Fruit fly (Drosophila melanogaster) whole organism, embryonic: Measurements from ENCODE around the gene Cep135.

Source experiments
- CG10274 ChIP-seq: fragments of 200-800 bp; sonication (Bioruptor generic); optimal IDR thresholded peaks from 3 replicates; lab custom pipeline; 2017; ENCODE audit warnings: missing biosample characterization, mild to moderate bottlenecking, missing genetic modification characterization
- CG10462 ChIP-seq: fragments of 200-800 bp; sonication (Bioruptor generic); optimal IDR thresholded peaks from 2 replicates; lab custom pipeline; 2016; ENCODE audit warnings: missing biosample characterization, missing genetic modification characterization
- CG10565 ChIP-seq: fragments of 200-800 bp; sonication (Bioruptor generic); optimal IDR thresholded peaks from 3 replicates; lab custom pipeline; 2016; ENCODE audit warnings: missing biosample characterization, mild to moderate bottlenecking, missing genetic modification characterization
- CG11247 ChIP-seq: fragments of 200-800 bp; sonication (Bioruptor generic); IDR thresholded peaks from 2 replicates; pipeline ENCODE4 v1.3.6; 2022; ENCODE audit warnings: missing biosample characterization, missing genetic modification characterization
- CG13424 ChIP-seq: fragments of 200-800 bp; sonication (Bioruptor generic); optimal IDR thresholded peaks from 2 replicates; lab custom pipeline; 2019; ENCODE audit warnings: missing biosample characterization, mild to moderate bottlenecking, missing genetic modification characterization, moderate library complexity
- CG13624 ChIP-seq: fragments of 200-800 bp; sonication (Bioruptor generic); optimal IDR thresholded peaks from 2 replicates; lab custom pipeline; 2016; ENCODE audit warnings: missing biosample characterization, missing genetic modification characterization
- CG15011 ChIP-seq: fragments of 200-800 bp; sonication (Bioruptor generic); optimal IDR thresholded peaks from 3 replicates; lab custom pipeline; 2018; ENCODE audit warnings: missing biosample characterization, mild to moderate bottlenecking, missing genetic modification characterization
- CG1529 ChIP-seq: fragments of 200-800 bp; sonication (Bioruptor generic); optimal IDR thresholded peaks from 3 replicates; lab custom pipeline; 2018; ENCODE audit warnings: missing biosample characterization, missing genetic modification characterization
- CG15479 ChIP-seq: fragments of 200-800 bp; sonication (Bioruptor generic); optimal IDR thresholded peaks from 3 replicates; lab custom pipeline; 2019; ENCODE audit warnings: missing biosample characterization, mild to moderate bottlenecking, missing genetic modification characterization, moderate library complexity
- CG17359 ChIP-seq: fragments of 200-800 bp; sonication (Bioruptor generic); optimal IDR thresholded peaks from 3 replicates; lab custom pipeline; 2018; ENCODE audit warnings: missing biosample characterization, mild to moderate bottlenecking, missing genetic modification characterization, moderate library complexity
- CG18599 ChIP-seq: fragments of 200-800 bp; sonication (Bioruptor generic); optimal IDR thresholded peaks from 3 replicates; lab custom pipeline; 2017; ENCODE audit warnings: missing biosample characterization, missing genetic modification characterization, mild to moderate bottlenecking, moderate library complexity, missing genetic modification reagents
- CG31365 ChIP-seq: fragments of 200-800 bp; sonication (Bioruptor generic); optimal IDR thresholded peaks from 2 replicates; lab custom pipeline; 2018; ENCODE audit warnings: missing biosample characterization, mild to moderate bottlenecking, missing genetic modification characterization
- CG34422 ChIP-seq: fragments of 200-800 bp; sonication (Bioruptor generic); IDR thresholded peaks from 3 replicates; pipeline ENCODE4 v1.3.6; 2022; ENCODE audit warnings: missing biosample characterization, missing genetic modification characterization
- CG6654 ChIP-seq: fragments of 200-800 bp; sonication (Bioruptor generic); optimal IDR thresholded peaks from 2 replicates; lab custom pipeline; 2017; ENCODE audit warnings: missing biosample characterization, mild to moderate bottlenecking, missing genetic modification characterization
- CG6683 ChIP-seq: fragments of 200-800 bp; sonication (Bioruptor generic); optimal IDR thresholded peaks from 2 replicates; lab custom pipeline; 2017; ENCODE audit warnings: missing biosample characterization, mild to moderate bottlenecking, missing genetic modification characterization, missing genetic modification reagents
- CG8944 ChIP-seq: fragments of 200-800 bp; sonication (Bioruptor generic); optimal IDR thresholded peaks from 3 replicates; lab custom pipeline; 2016; ENCODE audit warnings: missing biosample characterization, missing genetic modification characterization
- CG9932 ChIP-seq: fragments of 200-800 bp; sonication (Bioruptor generic); IDR thresholded peaks from 2 replicates; pipeline ENCODE4 v1.3.6; 2022; ENCODE audit warnings: missing biosample characterization, missing genetic modification characterization
- Chrac-16 ChIP-seq: fragments of 200-800 bp; sonication (Bioruptor generic); optimal IDR thresholded peaks from 3 replicates; lab custom pipeline; 2016; ENCODE audit warnings: missing biosample characterization, missing genetic modification characterization
- D19A ChIP-seq: fragments of 200-800 bp; optimal IDR thresholded peaks from 3 replicates; lab custom pipeline; 2019; ENCODE audit warnings: missing biosample characterization, mild to moderate bottlenecking, missing genetic modification characterization, moderate library complexity
- Dfd ChIP-seq, 2 experiments: fragments of >200 bp; optimal IDR thresholded peaks; 2 replicates each; lab custom pipeline; 2017; ENCODE audit warnings: missing biosample characterization in 2 of 2, missing genetic modification characterization in 2 of 2
- Doc3 ChIP-seq: fragments of 200-800 bp; sonication (Bioruptor generic); IDR thresholded peaks from 3 replicates; pipeline ENCODE4 v1.3.6; 2022; ENCODE audit warnings: missing biosample characterization, missing genetic modification characterization; ENCODE audit not compliant: partially characterized antibody
- ERR ChIP-seq: fragments of 200-800 bp; sonication (Bioruptor generic); optimal IDR thresholded peaks from 2 replicates; lab custom pipeline; 2016; ENCODE audit warnings: missing biosample characterization, missing genetic modification characterization
- HLH54F ChIP-seq: fragments of 200-800 bp; sonication (Bioruptor generic); optimal IDR thresholded peaks from 3 replicates; lab custom pipeline; 2016; ENCODE audit warnings: missing biosample characterization, missing genetic modification characterization
- Jarid2 ChIP-seq: fragments of 200-800 bp; sonication (Bioruptor generic); optimal IDR thresholded peaks from 3 replicates; lab custom pipeline; 2017; ENCODE audit warnings: mild to moderate bottlenecking, missing biosample characterization, missing genetic modification reagents, missing genetic modification characterization
- Lhr ChIP-seq: fragments of 200-800 bp; sonication (Bioruptor generic); optimal IDR thresholded peaks from 3 replicates; lab custom pipeline; 2017; ENCODE audit warnings: mild to moderate bottlenecking, missing biosample characterization, missing genetic modification reagents, missing genetic modification characterization
- Lpt ChIP-seq: fragments of >200 bp; optimal IDR thresholded peaks from 2 replicates; lab custom pipeline; 2018; ENCODE audit warnings: missing biosample characterization, missing genetic modification characterization
- Med ChIP-seq: fragments of 200-800 bp; sonication (Bioruptor generic); peaks from one replicate; lab custom pipeline; 2016; ENCODE audit warnings: missing biosample characterization, missing genetic modification characterization, mild to moderate bottlenecking, inconsistent platforms, moderate library complexity
- Mes4 ChIP-seq: fragments of 200-800 bp; sonication (Bioruptor generic); optimal IDR thresholded peaks from 2 replicates; lab custom pipeline; 2016; ENCODE audit warnings: missing biosample characterization, missing genetic modification characterization
- NfI ChIP-seq: fragments of 200-800 bp; sonication (Bioruptor generic); optimal IDR thresholded peaks from 3 replicates; lab custom pipeline; 2018; ENCODE audit warnings: missing biosample characterization, mild to moderate bottlenecking, missing genetic modification characterization, moderate library complexity
- Oli ChIP-seq: fragments of 200-800 bp; sonication (Bioruptor generic); optimal IDR thresholded peaks from 2 replicates; lab custom pipeline; 2018; ENCODE audit warnings: missing biosample characterization, mild to moderate bottlenecking, missing genetic modification characterization, moderate library complexity
- Six4 ChIP-seq: fragments of 200-800 bp; sonication (Bioruptor generic); optimal IDR thresholded peaks from 2 replicates; lab custom pipeline; 2016; ENCODE audit warnings: missing biosample characterization, missing genetic modification characterization
- Trl ChIP-seq, 3 experiments: fragments of >200 bp in 2 of 3; fragments of 200-800 bp in 1 of 3; sonication (Bioruptor generic) in 1 of 3; optimal IDR thresholded peaks; 2 replicates in 1 of 3; 3 replicates in 2 of 3; lab custom pipeline; 2016 to 2017; ENCODE audit warnings: missing biosample characterization in 1 of 3, missing genetic modification characterization in 1 of 3
- bsh ChIP-seq, 2 experiments: fragments of 200-800 bp; sonication (Bioruptor generic); optimal IDR thresholded peaks; 2 replicates each; lab custom pipeline; 2017 to 2018; ENCODE audit warnings: mild to moderate bottlenecking in 2 of 2, missing biosample characterization in 2 of 2, missing genetic modification characterization in 2 of 2, moderate library complexity in 1 of 2
- crp ChIP-seq, 2 experiments: fragments of 200-800 bp; sonication (Bioruptor generic); optimal IDR thresholded peaks; 2 replicates in 1 of 2; 3 replicates in 1 of 2; lab custom pipeline; 2017; ENCODE audit warnings: missing biosample characterization in 2 of 2, missing genetic modification characterization in 2 of 2, mild to moderate bottlenecking in 1 of 2, moderate library complexity in 1 of 2
- en ChIP-seq: fragments of 200-800 bp; sonication (Bioruptor generic); optimal IDR thresholded peaks from 2 replicates; lab custom pipeline; 2016; ENCODE audit warnings: missing biosample characterization, missing genetic modification characterization
- eyg ChIP-seq: fragments of 200-800 bp; sonication (Bioruptor generic); optimal IDR thresholded peaks from 3 replicates; lab custom pipeline; 2016; ENCODE audit warnings: missing biosample characterization, missing genetic modification characterization
- gce ChIP-seq: fragments of 200-800 bp; sonication (Bioruptor generic); IDR thresholded peaks from 3 replicates; pipeline ENCODE4 v1.3.6; 2022; ENCODE audit warnings: missing biosample characterization, missing genetic modification characterization
- gsb-n ChIP-seq: fragments of 200-800 bp; sonication (Bioruptor generic); optimal IDR thresholded peaks from 3 replicates; lab custom pipeline; 2018; ENCODE audit warnings: missing biosample characterization, mild to moderate bottlenecking, missing genetic modification characterization
- her ChIP-seq: fragments of 200-800 bp; sonication (Bioruptor generic); optimal IDR thresholded peaks from 2 replicates; lab custom pipeline; 2016; ENCODE audit warnings: missing biosample characterization, missing genetic modification characterization
- lbe ChIP-seq: fragments of 200-800 bp; sonication (Bioruptor generic); optimal IDR thresholded peaks from 2 replicates; lab custom pipeline; 2016; ENCODE audit warnings: missing biosample characterization, mild to moderate bottlenecking, missing genetic modification characterization
- mld ChIP-seq: fragments of 200-800 bp; sonication (Bioruptor generic); IDR thresholded peaks from 3 replicates; pipeline ENCODE4 v1.3.6; 2022; ENCODE audit warnings: missing biosample characterization, missing genetic modification characterization; ENCODE audit not compliant: partially characterized antibody
- odd ChIP-seq: fragments of 200-800 bp; sonication (Bioruptor generic); optimal IDR thresholded peaks from 2 replicates; lab custom pipeline; 2017; ENCODE audit warnings: missing biosample characterization, mild to moderate bottlenecking, missing genetic modification characterization
- pan ChIP-seq, 4 experiments: fragments of >200 bp in 3 of 4; fragments of 200-800 bp in 1 of 4; sonication (Bioruptor generic) in 1 of 4; optimal IDR thresholded peaks in 3 of 4; IDR thresholded peaks in 1 of 4; 2 replicates each; pipeline versions ENCODE4 v1.3.6 to Lab custom; 2017 to 2022; ENCODE audit warnings: missing biosample characterization in 2 of 4, missing genetic modification characterization in 2 of 4, mixed read lengths in 1 of 4
- repo ChIP-seq: fragments of 200-800 bp; sonication (Bioruptor generic); optimal IDR thresholded peaks from 2 replicates; lab custom pipeline; 2016; ENCODE audit warnings: missing biosample characterization, missing genetic modification characterization
- rib ChIP-seq: fragments of 200-800 bp; sonication (Bioruptor generic); IDR thresholded peaks from 2 replicates; pipeline ENCODE4 v1.3.6; 2022; ENCODE audit warnings: missing biosample characterization, missing genetic modification characterization
- ssp ChIP-seq: fragments of 200-800 bp; sonication (Bioruptor generic); IDR thresholded peaks from 2 replicates; pipeline ENCODE4 v1.3.6; 2022; ENCODE audit warnings: missing biosample characterization, missing genetic modification characterization
- sug ChIP-seq: fragments of 200-800 bp; optimal IDR thresholded peaks from 2 replicates; lab custom pipeline; 2019; ENCODE audit warnings: missing biosample characterization, mild to moderate bottlenecking, missing genetic modification characterization, moderate library complexity
- tin ChIP-seq: fragments of 200-800 bp; sonication (Bioruptor generic); optimal IDR thresholded peaks from 3 replicates; lab custom pipeline; 2016; ENCODE audit warnings: missing biosample characterization, missing genetic modification characterization

The Cep135 gene

DNA sequence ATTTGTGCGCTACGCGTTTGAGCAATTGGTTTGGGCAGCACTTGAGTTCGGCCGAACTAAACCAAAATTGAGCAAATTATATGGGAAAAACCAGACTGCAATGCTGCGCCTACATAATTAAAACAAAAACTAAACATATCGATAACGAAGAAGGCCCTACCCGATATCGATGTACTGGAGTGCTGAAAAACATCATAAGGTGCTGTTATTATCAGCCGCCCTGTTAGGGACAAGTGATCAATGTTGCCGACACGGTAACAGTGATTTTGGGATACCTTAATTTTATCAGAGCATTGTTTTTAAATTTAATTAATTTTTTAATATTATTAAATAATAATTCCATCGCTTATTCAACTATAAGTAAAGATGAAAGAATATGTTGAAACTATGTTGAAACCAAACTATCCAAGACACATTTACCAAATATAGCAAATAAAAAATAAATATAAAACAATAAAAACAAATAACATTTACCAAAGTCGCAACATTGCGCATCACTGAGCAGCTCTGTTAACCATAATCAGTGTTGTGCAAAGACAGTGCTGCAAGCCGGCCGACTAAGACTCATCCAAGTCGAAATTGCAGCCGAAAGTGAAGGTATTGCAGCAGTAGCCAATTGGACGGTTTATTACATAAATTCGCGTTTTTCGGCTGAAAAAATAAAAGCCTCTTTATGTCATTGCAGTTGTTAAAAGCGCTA is 21.8 kb upstream of the Cep135 start, which contains the start of the genes sstn, Plp and GlyRS (continued):
- TF ChIP-seq CG11247 (no peak), D19A (tag; lab: Kevin White, UChicago) (peak; percentile 33), Doc3 (GFP tag; lab: Robert Waterston, UW) (no peak), CG15011 (GFP tag; lab: Kevin White, UChicago) (peak; percentile 10), lbe (peak; percentile 2), pan (optimal IDR thresholded peaks at IDR 0.05; lab: Kevin White, UChicago) (no peak), pan (GFP tag; optimal IDR thresholded peaks at IDR 0.05 in 1 of 2, IDR thresholded peaks at IDR 0.05 in 1 of 2) (no peak), CG34422 (GFP tag; lab: Robert Waterston, UW) (peak; percentile 41; the same call in 1 of the 3 replicates), CG18599 (GFP tag; lab: Kevin White, UChicago) (peak; percentile 59), CG17359 (no peak), ssp (GFP tag; lab: Robert Waterston, UW) (no peak), CG8944 (GFP tag; lab: Kevin White, UChicago) (no peak), CG6683 (no peak), odd (GFP tag; lab: Kevin White, UChicago) (no peak), CG10565 (GFP tag; lab: Kevin White, UChicago) (no peak), her (GFP tag; lab: Kevin White, UChicago) (no peak), Dfd (GFP tag; optimal IDR thresholded peaks at IDR 0.05; lab: Kevin White, UChicago) (no peak), en (GFP tag; lab: Kevin White, UChicago) (no peak), CG6654 (GFP tag; lab: Kevin White, UChicago) (no peak), Lpt (GFP tag; lab: Kevin White, UChicago) (no peak), Oli (tag; lab: Kevin White, UChicago) (peak; percentile 35), CG1529 (GFP tag; lab: Kevin White, UChicago) (peak; percentile 15), gsb-n (tag; lab: Kevin White, UChicago) (peak; percentile 38), Chrac-16 (peak; percentile 38), CG15479 (GFP tag; lab: Kevin White, UChicago) (peak; percentile 90), CG31365 (no peak), rib (no peak), Six4 (GFP tag; lab: Kevin White, UChicago) (no peak), Lhr (peak; percentile 1), CG10274 (no peak), bsh (GFP tag; optimal IDR thresholded peaks at IDR 0.05; lab: Kevin White, UChicago) (peak in 1 of 2 experiments; percentile 19), Mes4 (GFP tag; lab: Kevin White, UChicago) (no peak), Trl (optimal IDR thresholded peaks at IDR 0.05; lab: Kevin White, UChicago) (peak in 1 of 2 experiments; percentile 12), Trl (GFP tag; optimal IDR thresholded peaks at IDR 0.05; lab: Kevin White, UChicago) (no peak), CG13624 (no peak), eyg (GFP tag; lab: Kevin White, UChicago) (no peak), mld (GFP tag; lab: Robert Waterston, UW) (no peak), ERR (no peak), HLH54F (GFP tag; lab: Kevin White, UChicago) (no peak), CG9932 (GFP tag; lab: Robert Waterston, UW) (no peak), sug (peak; percentile 57), gce (GFP tag; lab: Robert Waterston, UW) (no peak), NfI (GFP tag; lab: Kevin White, UChicago) (peak; percentile 57), repo (GFP tag; lab: Kevin White, UChicago) (no peak), Jarid2 (GFP tag; lab: Kevin White, UChicago) (peak; percentile 61), crp (GFP tag; optimal IDR thresholded peaks at IDR 0.05; lab: Kevin White, UChicago) (peak in 1 of 2 experiments; percentile 33), Med (GFP tag; lab: Kevin White, UChicago) (peak; percentile 70), tin (GFP tag; lab: Kevin White, UChicago) (peak; percentile 5), CG10462 (GFP tag; lab: Kevin White, UChicago) (no peak), CG13424 (tag; lab: Kevin White, UChicago) (peak; percentile 32)
